Worm (Caenorhabditis elegans) whole organism, L4 larva: ENCODE results near the gene K09E2.2.
A peak's percentile ranks its signal among the peaks of the same experiment; 100 is the strongest.

ENCODE experiments used
- F44E2.7 ChIP-seq: fragments of 200-800 bp; sonication (Bioruptor generic); IDR thresholded peaks from 2 replicates; pipeline ENCODE4 v2.1.2; 2022; ENCODE audit warnings: missing genetic modification characterization, missing compliant biosample characterization
- Y105C5A.15 ChIP-seq: fragments of 200-800 bp; sonication (Bioruptor generic); IDR thresholded peaks from 2 replicates; pipeline ENCODE4 v1.3.6; 2022; ENCODE audit warnings: missing genetic modification characterization, missing compliant biosample characterization
- Y75B8A.6 ChIP-seq: fragments of 200-800 bp; sonication (Bioruptor generic); IDR thresholded peaks from 2 replicates; pipeline ENCODE4 v1.3.6; 2022; ENCODE audit warnings: missing genetic modification reagents, missing genetic modification characterization, missing compliant biosample characterization
- lin-13 ChIP-seq: fragments of 150-350 bp; optimal IDR thresholded peaks from 2 replicates; lab custom pipeline; 2014; ENCODE audit warnings: missing biosample characterization, missing genetic modification reagents, missing genetic modification characterization
- nhr-77 ChIP-seq: fragments of 150-350 bp; optimal IDR thresholded peaks from 2 replicates; lab custom pipeline; 2014; ENCODE audit warnings: missing biosample characterization, missing genetic modification characterization
- snpc-4 ChIP-seq: fragments of 150-350 bp; optimal IDR thresholded peaks from 2 replicates; lab custom pipeline; 2014; ENCODE audit warnings: missing biosample characterization, missing genetic modification characterization

DNA sequence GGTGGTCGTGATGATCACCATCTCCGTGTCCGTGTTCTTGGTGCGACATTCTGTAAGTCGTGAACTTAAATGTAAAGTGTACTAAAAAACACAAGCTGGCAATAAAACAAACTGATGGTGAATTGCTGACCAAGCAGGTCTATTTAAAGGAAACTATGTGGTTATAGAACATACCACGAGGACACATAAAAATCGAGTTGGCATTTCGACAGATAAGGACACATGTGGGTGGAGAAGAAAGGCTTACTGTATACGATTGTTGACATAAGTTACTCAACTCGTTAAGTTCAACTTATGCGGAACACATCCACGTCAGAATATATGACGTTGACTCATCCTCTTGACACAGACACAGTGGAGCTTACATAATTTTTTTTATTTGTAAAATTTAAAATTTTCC, 46.0 kb downstream of the K09E2.2 start, which contains the start of gene F53A9.8:
- no peak for TF ChIP-seq F44E2.7 (GFP tag; lab: Robert Waterston, UW)
- TF ChIP-seq Y105C5A.15 = 0 out of 2 replicates have a peak, but pooled peaks have one; percentile 20
- TF ChIP-seq Y75B8A.6 (GFP tag; lab: Robert Waterston, UW) = no peak
- TF ChIP-seq snpc-4 = no peak
- TF ChIP-seq nhr-77 (tag; lab: Kevin White, UChicago) = no peak
- TF ChIP-seq lin-13 (GFP tag; lab: Kevin White, UChicago) = no peak
